Worm (Caenorhabditis elegans): ENCODE measurements around the gene fbxb-14.

- no peak for TF ChIP-seq unc-39 (tag; optimal IDR thresholded peaks at IDR 0.05)
- no peak for TF ChIP-seq pha-4 (tag; optimal IDR thresholded peaks at IDR 0.05)
- no peak for TF ChIP-seq nhr-12 (tag; optimal IDR thresholded peaks at IDR 0.05)
- TF ChIP-seq ceh-83 (GFP tag; optimal IDR thresholded peaks at IDR 0.05), result no peak
- TF ChIP-seq snpc-4 (tag; optimal IDR thresholded peaks at IDR 0.05), result no peak
- no peak for TF ChIP-seq ztf-11 (tag; optimal IDR thresholded peaks at IDR 0.05)
- no peak for TF ChIP-seq unc-62 (GFP tag; optimal IDR thresholded peaks at IDR 0.05)
- TF ChIP-seq hlh-1 (tag; optimal IDR thresholded peaks at IDR 0.05), result no peak
- no peak for TF ChIP-seq lsy-2 (tag; optimal IDR thresholded peaks at IDR 0.05)
- TF ChIP-seq lin-13 (tag; optimal IDR thresholded peaks at IDR 0.05), result no peak
- no peak for TF ChIP-seq nhr-76 (tag; optimal IDR thresholded peaks at IDR 0.05)
- TF ChIP-seq unc-120 (tag; optimal IDR thresholded peaks at IDR 0.05; ENCODE audit: poor library complexity, severe bottlenecking), result no peak
- TF ChIP-seq sem-2 (GFP tag; optimal IDR thresholded peaks at IDR 0.05), result no peak
- TF ChIP-seq nhr-237 (tag; optimal IDR thresholded peaks at IDR 0.05), result no peak
Observed at ce11 chrII:627913-628312, 45.4 kb upstream of the fbxb-14 start.

Data from whole organism, mixed stage, embryonic.